Worm (Caenorhabditis elegans) whole organism, midembryonic: ENCODE results near the gene fbxc-33.

Source experiments
- T22C8.4 ChIP-seq: fragments of 200-800 bp; sonication (Bioruptor generic); IDR thresholded peaks from 2 replicates; pipeline ENCODE4 v1.3.6; 2022; ENCODE audit warnings: missing genetic modification characterization, missing compliant biosample characterization
- flt-1 ChIP-seq: fragments of 200-800 bp; sonication (Bioruptor generic); IDR thresholded peaks from 2 replicates; pipeline ENCODE4 v1.3.6; 2022; ENCODE audit warnings: missing genetic modification characterization, missing compliant biosample characterization
- med-1 ChIP-seq: sonication (generic microtip); optimal IDR thresholded peaks from 2 replicates; lab custom pipeline; 2017; ENCODE audit warnings: missing genetic modification characterization, mild to moderate bottlenecking, missing compliant biosample characterization, antibody characterized with exemption, missing genetic modification reagents; ENCODE audit not compliant: insufficient read depth
- tab-1 ChIP-seq: fragments of 200-800 bp; sonication (Bioruptor generic); IDR thresholded peaks from 2 replicates; pipeline ENCODE4 v1.3.6; 2022; ENCODE audit warnings: missing genetic modification characterization, missing compliant biosample characterization
- ztf-23 ChIP-seq: fragments of 200-800 bp; sonication (Bioruptor generic); IDR thresholded peaks from 2 replicates; pipeline ENCODE4 v1.3.6; 2022; ENCODE audit warnings: missing genetic modification reagents, missing genetic modification characterization, missing compliant biosample characterization
- ztf-29 ChIP-seq: fragments of 200-800 bp; sonication (Bioruptor generic); IDR thresholded peaks from 2 replicates; pipeline ENCODE4 v1.3.6; 2022; ENCODE audit warnings: missing genetic modification reagents, missing genetic modification characterization, missing compliant biosample characterization

DNA sequence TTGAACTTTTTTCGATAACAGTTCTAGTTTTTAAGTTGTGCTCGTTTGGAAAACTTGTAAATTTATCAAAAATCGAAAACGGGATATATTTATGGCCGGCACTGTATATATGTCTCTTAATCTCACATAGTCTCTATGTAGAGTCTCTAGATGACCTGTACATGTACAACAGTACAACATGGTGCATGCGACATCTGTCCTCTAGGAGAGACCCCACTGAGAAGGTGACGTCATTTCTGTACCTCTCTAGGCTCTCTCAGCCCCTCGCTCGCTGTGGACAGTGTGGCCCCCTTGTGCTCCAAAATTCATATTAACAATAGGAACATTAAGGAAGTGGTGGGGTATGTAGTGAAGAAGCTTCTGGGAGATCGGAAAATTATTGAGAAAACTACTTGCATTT lies 23.8 kb downstream of the fbxc-33 start:
- TF ChIP-seq flt-1 (GFP tag; lab: Robert Waterston, UW) (peak; percentile 54; the same call in 1 of the 2 replicates), ztf-29 (no peak), T22C8.4 (GFP tag; lab: Robert Waterston, UW) (no peak), ztf-23 (GFP tag; lab: Robert Waterston, UW) (no peak), tab-1 (GFP tag; lab: Robert Waterston, UW) (no peak), med-1 (GFP tag; lab: Kevin White, UChicago) (no peak)
